Worm (Caenorhabditis elegans): ENCODE measurements around the gene B0496.2.

Gene B0496.2

DNA sequence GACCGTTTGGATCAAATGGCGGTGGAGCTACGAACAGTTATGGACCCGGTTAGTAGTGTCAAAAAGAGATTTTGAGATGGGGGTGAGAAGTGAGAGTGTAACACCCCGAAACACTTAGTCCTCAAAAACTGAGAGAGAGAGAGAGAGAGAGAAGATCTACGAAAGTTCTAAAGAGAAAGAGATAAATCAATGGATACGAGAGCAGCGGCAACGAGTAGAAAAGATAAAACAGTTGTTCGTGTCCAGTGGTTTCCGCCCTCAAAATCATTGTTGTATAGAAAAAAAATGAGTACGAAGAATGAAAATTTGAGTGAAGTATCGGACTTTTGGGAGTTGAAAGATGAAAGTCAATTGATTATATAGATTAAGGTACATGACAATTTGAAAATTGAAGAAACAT is 18.7 kb upstream of the B0496.2 start:
- no peak for TF ChIP-seq athp-1 (tag; optimal IDR thresholded peaks at IDR 0.05)
- TF ChIP-seq lsl-1 (GFP tag; optimal IDR thresholded peaks at IDR 0.05): no peak
- TF ChIP-seq nhr-27 (tag; optimal IDR thresholded peaks at IDR 0.05): no peak

DNA sequence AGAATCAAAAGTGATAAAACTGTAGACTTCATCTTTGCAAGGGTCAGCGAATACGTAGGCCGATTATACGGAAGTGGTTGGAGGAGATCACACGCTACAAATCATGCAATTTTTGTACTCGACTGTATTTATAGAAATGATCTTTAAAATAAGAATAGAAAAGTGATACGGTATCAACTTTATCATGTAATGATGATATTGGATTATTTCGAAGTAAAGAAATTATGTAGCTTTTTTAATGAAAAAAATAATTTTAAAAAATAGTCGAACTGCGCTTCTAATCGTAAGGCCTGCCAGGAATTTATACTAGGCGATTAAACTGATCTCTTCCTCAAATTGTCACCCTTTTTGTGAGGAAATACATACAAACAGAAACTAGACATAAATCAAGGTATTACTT is 13.8 kb upstream of the B0496.2 start, which contains the start of gene B0496.11:
B0496.11 (minus strand) TSS at position 101 of the 400 bp plus-strand sequence.
- TF ChIP-seq F37B4.10 (GFP tag; IDR thresholded peaks at IDR 0.05) (no peak), snpc-1.1 (tag; optimal IDR thresholded peaks at IDR 0.05; ENCODE audit: insufficient read depth) (no peak), xnd-1 (tag; optimal IDR thresholded peaks at IDR 0.05) (no peak), ets-4 (GFP tag; optimal IDR thresholded peaks at IDR 0.05) (no peak), Y79H2A.3 (GFP tag; conservative IDR thresholded peaks at IDR 0.05) (no peak), mxl-1 (tag; optimal IDR thresholded peaks at IDR 0.05) (no peak), unc-62 (GFP tag; optimal IDR thresholded peaks at IDR 0.05) (no peak), let-526 (GFP tag; IDR thresholded peaks at IDR 0.05) (no peak), gei-17 (GFP tag; optimal IDR thresholded peaks at IDR 0.05) (no peak), efl-1 (GFP tag; optimal IDR thresholded peaks at IDR 0.05) (no peak), attf-3 (GFP tag; conservative IDR thresholded peaks at IDR 0.05) (no peak), nfyb-1 (GFP tag; IDR thresholded peaks at IDR 0.05) (no peak), rpc-1 (optimal IDR thresholded peaks at IDR 0.05) (no peak), rpc-1 (tag; optimal IDR thresholded peaks at IDR 0.05) (no peak), C06A6.2 (GFP tag; conservative IDR thresholded peaks at IDR 0.05) (no peak)

DNA sequence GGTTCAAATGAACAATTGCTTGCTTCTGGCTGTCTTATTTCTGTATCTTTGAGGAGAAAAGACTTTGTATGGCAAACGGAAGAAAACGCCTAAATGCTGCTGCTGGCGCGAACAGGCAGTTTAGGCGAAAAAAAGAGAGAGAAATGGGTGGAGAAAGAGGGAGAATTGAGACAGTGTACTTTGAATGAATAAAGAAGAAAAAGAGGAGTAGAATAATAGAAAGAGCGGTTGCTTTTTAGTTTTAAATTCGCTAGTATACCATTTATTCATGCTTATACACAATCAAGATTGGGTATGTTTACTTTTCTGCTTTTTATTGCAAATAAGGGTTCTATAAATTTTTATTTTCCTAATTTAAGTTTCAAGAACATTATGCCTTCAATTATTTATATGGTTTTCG is 8.3 kb upstream of the B0496.2 start:
- TF ChIP-seq Y53F4B.3 (GFP tag; IDR thresholded peaks at IDR 0.05): no peak
- TF ChIP-seq tlf-1 (GFP tag; optimal IDR thresholded peaks at IDR 0.05): no peak
- no peak for TF ChIP-seq dpl-1 (GFP tag; optimal IDR thresholded peaks at IDR 0.05)

DNA sequence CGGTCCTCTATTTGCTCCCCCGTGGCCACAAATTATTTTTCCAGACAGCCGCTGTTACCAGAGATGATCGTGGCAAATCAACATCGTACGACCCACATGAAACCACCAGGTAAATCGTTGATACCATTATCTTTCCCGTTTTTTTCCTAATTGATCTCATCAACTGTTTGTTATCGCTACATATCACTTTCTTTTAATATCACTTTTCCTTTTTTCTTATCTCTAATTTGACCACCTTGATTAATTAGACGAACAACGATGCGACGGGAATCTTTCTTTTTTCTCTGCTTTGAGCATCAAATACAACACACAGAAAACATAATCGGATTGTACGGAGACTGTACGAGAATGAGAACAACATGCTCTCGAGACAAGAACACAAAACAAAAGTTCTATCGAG is 7.4 kb upstream of the B0496.2 start:
- TF ChIP-seq gei-17 (GFP tag; optimal IDR thresholded peaks at IDR 0.05): no peak

DNA sequence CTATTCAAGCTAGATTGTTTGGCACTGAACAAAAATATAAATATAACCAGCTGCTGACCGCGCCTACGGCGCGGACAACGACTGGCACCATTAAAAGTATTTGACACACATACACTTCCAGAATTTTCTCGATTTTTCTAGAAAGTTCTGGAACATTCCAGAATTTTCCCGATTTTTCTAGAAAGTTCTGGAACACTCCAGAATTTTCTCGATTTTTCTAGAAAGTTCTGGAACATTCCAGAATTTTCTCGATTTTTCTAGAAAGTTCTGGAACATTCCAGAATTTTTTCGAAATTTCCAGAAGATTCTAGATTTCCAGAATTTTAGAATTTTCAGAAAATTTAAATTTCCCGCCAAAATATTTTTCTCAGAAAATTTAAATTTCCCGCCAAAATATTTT is 6.7 kb upstream of the B0496.2 start:
- TF ChIP-seq D2030.7 (GFP tag; IDR thresholded peaks at IDR 0.05) (peak; percentile 38; the same call in 1 of the 2 replicates), F39B2.1 (GFP tag; IDR thresholded peaks at IDR 0.05) (0 out of 2 replicates have a peak, but pooled peaks have one; percentile 17), egl-18 (GFP tag; IDR thresholded peaks at IDR 0.05) (peak; percentile 71; the same call in 1 of the 2 replicates), dox-1 (GFP tag; IDR thresholded peaks at IDR 0.05) (peak; percentile 90), B0019.2 (GFP tag; conservative IDR thresholded peaks at IDR 0.05) (peak; percentile 20; the same call in 1 of the 2 replicates), Y95B8A.8 (GFP tag; IDR thresholded peaks at IDR 0.05) (0 out of 2 replicates have a peak, but pooled peaks have one; percentile 58), ceh-100 (GFP tag; IDR thresholded peaks at IDR 0.05) (peak; percentile 61), madf-3 (GFP tag; IDR thresholded peaks at IDR 0.05) (peak; percentile 90), ceh-58 (GFP tag; IDR thresholded peaks at IDR 0.05) (0 out of 2 replicates have a peak, but pooled peaks have one; percentile 62), ceh-40 (GFP tag; IDR thresholded peaks at IDR 0.05) (peak; percentile 86; the same call in 1 of the 2 replicates), Y79H2A.3 (GFP tag; conservative IDR thresholded peaks at IDR 0.05) (0 out of 2 replicates have a peak, but pooled peaks have one; percentile 38), Y53G8AR.9 (GFP tag; conservative IDR thresholded peaks at IDR 0.05) (peak; percentile 71; the same call in 1 of the 2 replicates), egrh-3 (GFP tag; IDR thresholded peaks at IDR 0.05) (peak; percentile 38; the same call in 1 of the 2 replicates), lin-26 (GFP tag; IDR thresholded peaks at IDR 0.05) (0 out of 2 replicates have a peak, but pooled peaks have one; percentile 30), rcor-1 (GFP tag; IDR thresholded peaks at IDR 0.05) (peak; percentile 58), pbrm-1 (GFP tag; IDR thresholded peaks at IDR 0.05) (peak; percentile 93), hsf-1 (GFP tag; IDR thresholded peaks at IDR 0.05) (peak; percentile 99), ekl-4 (GFP tag; IDR thresholded peaks at IDR 0.05) (peak; percentile 64), madf-6 (GFP tag; IDR thresholded peaks at IDR 0.05) (peak; percentile 69; the same call in 1 of the 2 replicates)

Measured in whole organism, young adult.